Fruit fly (Drosophila melanogaster) whole organism, adult: Measurements from ENCODE around the gene CG14450.
A peak's percentile ranks its signal among the peaks of the same experiment; 100 is the strongest.

Experiments
- CG12768 ChIP-seq: fragments of 200-800 bp; sonication (Bioruptor generic); optimal IDR thresholded peaks from 2 replicates; lab custom pipeline; 2017; ENCODE audit warnings: missing biosample characterization, missing genetic modification characterization, mild to moderate bottlenecking, moderate library complexity, missing genetic modification reagents
- CG1620 ChIP-seq: fragments of 200-800 bp; sonication (Bioruptor generic); optimal IDR thresholded peaks from 2 replicates; lab custom pipeline; 2016; ENCODE audit warnings: missing biosample characterization, missing genetic modification characterization
- CG33017 ChIP-seq: fragments of 200-800 bp; sonication (Bioruptor generic); optimal IDR thresholded peaks from 2 replicates; lab custom pipeline; 2018; ENCODE audit warnings: missing biosample characterization, mild to moderate bottlenecking, missing genetic modification characterization, moderate library complexity
- CG5204 ChIP-seq: fragments of 200-800 bp; sonication (Bioruptor generic); optimal IDR thresholded peaks from 2 replicates; lab custom pipeline; 2016; ENCODE audit warnings: missing biosample characterization, missing genetic modification characterization
- CG7045 ChIP-seq: fragments of 200-800 bp; sonication (Bioruptor generic); optimal IDR thresholded peaks from 2 replicates; lab custom pipeline; 2017; ENCODE audit warnings: missing biosample characterization, mild to moderate bottlenecking, missing genetic modification characterization
- CG7101 ChIP-seq: fragments of 200-800 bp; sonication (Bioruptor generic); optimal IDR thresholded peaks from 2 replicates; lab custom pipeline; 2018; ENCODE audit warnings: missing biosample characterization, mild to moderate bottlenecking, missing genetic modification characterization, moderate library complexity
- Clk ChIP-seq: fragments of 200-800 bp; sonication (Bioruptor generic); optimal IDR thresholded peaks from 2 replicates; lab custom pipeline; 2017; ENCODE audit warnings: missing biosample characterization, missing genetic modification characterization
- Mnt ChIP-seq: fragments of 200-800 bp; sonication (Bioruptor generic); optimal IDR thresholded peaks from 2 replicates; lab custom pipeline; 2016; ENCODE audit warnings: missing biosample characterization, mild to moderate bottlenecking, missing genetic modification characterization
- bab1 ChIP-seq: fragments of 200-800 bp; sonication (Bioruptor generic); optimal IDR thresholded peaks from 3 replicates; lab custom pipeline; 2019; ENCODE audit warnings: missing biosample characterization, mild to moderate bottlenecking, missing genetic modification characterization, moderate library complexity
- kay ChIP-seq: fragments of 200-800 bp; sonication (Bioruptor generic); peaks from one replicate; lab custom pipeline; 2016; ENCODE audit warnings: missing biosample characterization, missing genetic modification characterization, borderline replicate concordance
- ovo ChIP-seq: fragments of 200-800 bp; sonication (Bioruptor generic); optimal IDR thresholded peaks from 2 replicates; lab custom pipeline; 2016; ENCODE audit warnings: missing biosample characterization, missing genetic modification characterization
- pad ChIP-seq: fragments of 200-800 bp; sonication (Bioruptor generic); optimal IDR thresholded peaks from 3 replicates; lab custom pipeline; 2017; ENCODE audit warnings: missing biosample characterization, missing genetic modification characterization, mild to moderate bottlenecking, moderate library complexity, missing genetic modification reagents
- tj ChIP-seq: fragments of 200-800 bp; sonication (Bioruptor generic); optimal IDR thresholded peaks from 3 replicates; lab custom pipeline; 2017; ENCODE audit warnings: missing biosample characterization, mild to moderate bottlenecking, missing genetic modification characterization, moderate library complexity
- toe ChIP-seq: fragments of 200-800 bp; sonication (Bioruptor generic); optimal IDR thresholded peaks from 2 replicates; lab custom pipeline; 2016; ENCODE audit warnings: missing biosample characterization, missing genetic modification characterization

dm6 chr3L:22773383-22773873 is 45.8 kb upstream of the CG14450 start:
- TF ChIP-seq Mnt (GFP tag; lab: Kevin White, UChicago) = peak; percentile 75
- TF ChIP-seq CG5204 (GFP tag; lab: Kevin White, UChicago) = no peak
- TF ChIP-seq CG12768 (GFP tag; lab: Kevin White, UChicago) = no peak
- TF ChIP-seq bab1 = peak; percentile 25
- no peak for TF ChIP-seq CG1620 (GFP tag; lab: Kevin White, UChicago)
- no peak for TF ChIP-seq Clk (GFP tag; lab: Kevin White, UChicago)
- no peak for TF ChIP-seq CG33017 (tag; lab: Kevin White, UChicago)
- no peak for TF ChIP-seq CG7045
- TF ChIP-seq ovo (GFP tag; lab: Kevin White, UChicago) = peak; percentile 57
- TF ChIP-seq pad (GFP tag; lab: Kevin White, UChicago) = no peak
- peak; percentile 66 for TF ChIP-seq tj
- TF ChIP-seq CG7101 (tag; lab: Kevin White, UChicago) = no peak
- TF ChIP-seq toe (GFP tag; lab: Kevin White, UChicago) = no peak
- no peak for TF ChIP-seq kay
